Worm (Caenorhabditis elegans): ENCODE results near the gene F28B12.6.
A peak's percentile ranks its signal among the peaks of the same experiment; 100 is the strongest.

Gene F28B12.6

ce11 chrII:5931109-5931508 lies 9.6 kb upstream of the F28B12.6 start (continued):
- no peak for TF ChIP-seq fkh-10 (GFP tag; optimal IDR thresholded peaks at IDR 0.05)
- no peak for TF ChIP-seq aly-2 (tag; optimal IDR thresholded peaks at IDR 0.05)
- peak in 1 of 2 experiments; percentile 15 for TF ChIP-seq efl-1 (optimal IDR thresholded peaks at IDR 0.05)
- no peak for TF ChIP-seq efl-1 (GFP tag; optimal IDR thresholded peaks at IDR 0.05 in 1 of 2)
- no peak for TF ChIP-seq sptf-1 (tag; optimal IDR thresholded peaks at IDR 0.05)
- TF ChIP-seq nhr-12 (tag; optimal IDR thresholded peaks at IDR 0.05) = no peak
- no peak for TF ChIP-seq efl-3 (GFP tag; optimal IDR thresholded peaks at IDR 0.05)
- no peak for TF ChIP-seq unc-130 (tag; optimal IDR thresholded peaks at IDR 0.05)
- no peak for TF ChIP-seq vab-15 (tag; optimal IDR thresholded peaks at IDR 0.05)
- TF ChIP-seq skn-1 (tag; optimal IDR thresholded peaks at IDR 0.05) = peak; percentile 9
- TF ChIP-seq rnt-1 (tag; optimal IDR thresholded peaks at IDR 0.05) = no peak
- TF ChIP-seq nhr-28 (tag; optimal IDR thresholded peaks at IDR 0.05) = no peak
- TF ChIP-seq hlh-4 (tag; optimal IDR thresholded peaks at IDR 0.05) = no peak
- TF ChIP-seq ama-1 (optimal IDR thresholded peaks at IDR 0.05) = peak; percentile 3
- TF ChIP-seq fkh-8 (tag; optimal IDR thresholded peaks at IDR 0.05) = no peak
- TF ChIP-seq isw-1 (GFP tag; IDR thresholded peaks at IDR 0.05) = no peak
- TF ChIP-seq nhr-20 (tag; optimal IDR thresholded peaks at IDR 0.05) = peak; percentile 18
- TF ChIP-seq mdl-1 (tag; optimal IDR thresholded peaks at IDR 0.05) = peak in 1 of 2 experiments; percentile 28
- peak; percentile 19 for TF ChIP-seq jun-1 (tag; optimal IDR thresholded peaks at IDR 0.05)

- no peak for TF ChIP-seq fkh-8 (tag; optimal IDR thresholded peaks at IDR 0.05)
- no peak for TF ChIP-seq C04F5.9 (tag; optimal IDR thresholded peaks at IDR 0.05)
- no peak for TF ChIP-seq ztf-11 (tag; optimal IDR thresholded peaks at IDR 0.05)
- TF ChIP-seq ama-1 (optimal IDR thresholded peaks at IDR 0.05) = no peak
- TF ChIP-seq Y116A8C.19 (tag; optimal IDR thresholded peaks at IDR 0.05; ENCODE audit: borderline replicate concordance) = no peak
- TF ChIP-seq efl-1 (optimal IDR thresholded peaks at IDR 0.05) = no peak
- peak in 1 of 2 experiments; percentile 82 for TF ChIP-seq efl-1 (GFP tag; optimal IDR thresholded peaks at IDR 0.05 in 1 of 2)
- TF ChIP-seq egl-27 (tag; optimal IDR thresholded peaks at IDR 0.05) = no peak
- TF ChIP-seq swsn-7 (tag; optimal IDR thresholded peaks at IDR 0.05) = no peak
- no peak for TF ChIP-seq lin-15B (tag; optimal IDR thresholded peaks at IDR 0.05)
- TF ChIP-seq irx-1 (tag; optimal IDR thresholded peaks at IDR 0.05) = no peak
- no peak for TF ChIP-seq hlh-17 (GFP tag; optimal IDR thresholded peaks at IDR 0.05; ENCODE audit: borderline replicate concordance)
- TF ChIP-seq egl-13 (tag; optimal IDR thresholded peaks at IDR 0.05) = no peak
- TF ChIP-seq lin-13 (GFP tag; optimal IDR thresholded peaks at IDR 0.05) = no peak
- peak; percentile 76 for TF ChIP-seq rnt-1 (tag; optimal IDR thresholded peaks at IDR 0.05)
- no peak for TF ChIP-seq sup-37 (GFP tag; optimal IDR thresholded peaks at IDR 0.05)
- TF ChIP-seq mep-1 (tag; optimal IDR thresholded peaks at IDR 0.05) = peak; percentile 9
- no peak for TF ChIP-seq nhr-11 (tag; optimal IDR thresholded peaks at IDR 0.05)
- no peak for TF ChIP-seq ces-1 (GFP tag; optimal IDR thresholded peaks at IDR 0.05)
- TF ChIP-seq mef-2 (tag; optimal IDR thresholded peaks at IDR 0.05) = no peak
- TF ChIP-seq isw-1 (GFP tag; IDR thresholded peaks at IDR 0.05) = no peak
- TF ChIP-seq nhr-90 (tag; optimal IDR thresholded peaks at IDR 0.05; ENCODE audit: poor library complexity) = peak; percentile 14
- TF ChIP-seq lin-35 (GFP tag; optimal IDR thresholded peaks at IDR 0.05) = peak in 1 of 2 experiments; percentile 16
- TF ChIP-seq F16B12.6 (tag; optimal IDR thresholded peaks at IDR 0.05) = no peak
- no peak for TF ChIP-seq alr-1 (tag; optimal IDR thresholded peaks at IDR 0.05; ENCODE audit: borderline replicate concordance)
- TF ChIP-seq hlh-4 (tag; optimal IDR thresholded peaks at IDR 0.05) = no peak
- no peak for TF ChIP-seq xbp-1 (tag; optimal IDR thresholded peaks at IDR 0.05)
- no peak for TF ChIP-seq pqm-1 (tag; optimal IDR thresholded peaks at IDR 0.05)
- peak; percentile 60 for TF ChIP-seq elt-2 (tag; optimal IDR thresholded peaks at IDR 0.05)
- TF ChIP-seq lir-3 (tag; optimal IDR thresholded peaks at IDR 0.05; ENCODE audit: poor library complexity) = no peak
- no peak for TF ChIP-seq fkh-10 (GFP tag; optimal IDR thresholded peaks at IDR 0.05)
- TF ChIP-seq snpc-4 (tag; optimal IDR thresholded peaks at IDR 0.05) = no peak
- peak; percentile 65 for TF ChIP-seq nhr-19 (GFP tag; conservative IDR thresholded peaks at IDR 0.05)
- TF ChIP-seq C34B4.2 (tag; optimal IDR thresholded peaks at IDR 0.05) = no peak
- no peak for TF ChIP-seq unc-62 (GFP tag; optimal IDR thresholded peaks at IDR 0.05)
- TF ChIP-seq nhr-85 (tag) = peak; percentile 74
- no peak for TF ChIP-seq grh-1 (GFP tag; IDR thresholded peaks at IDR 0.05)
- no peak for TF ChIP-seq unc-98 (GFP tag; IDR thresholded peaks at IDR 0.05)
- TF ChIP-seq lsy-2 (tag; optimal IDR thresholded peaks at IDR 0.05) = peak; percentile 37 to 65
Observed at ce11 chrII:5931904-5932764, 8.5 kb upstream of the F28B12.6 start.
